Fruit fly (Drosophila melanogaster) whole organism, embryonic: ENCODE data around the gene UK114.

ENCODE experiments used
- ATbp ChIP-seq: fragments of 200-800 bp; sonication (Bioruptor generic); optimal IDR thresholded peaks from 2 replicates; lab custom pipeline; 2017; ENCODE audit warnings: missing biosample characterization, mild to moderate bottlenecking, missing genetic modification characterization, missing genetic modification reagents
- Awh ChIP-seq: fragments of 200-800 bp; sonication (Bioruptor generic); IDR thresholded peaks from 2 replicates; pipeline ENCODE4, ENCODE4 v1.3.6; 2022; ENCODE audit warnings: missing biosample characterization, missing genetic modification characterization
- CG10979 ChIP-seq: fragments of 200-800 bp; sonication (Bioruptor generic); optimal IDR thresholded peaks from 2 replicates; lab custom pipeline; 2018; ENCODE audit warnings: missing biosample characterization, mild to moderate bottlenecking, missing genetic modification characterization, moderate library complexity
- CG11093 ChIP-seq: fragments of 200-800 bp; sonication (Bioruptor generic); IDR thresholded peaks from 3 replicates; pipeline ENCODE4 v1.3.6; 2022; ENCODE audit warnings: missing biosample characterization, missing genetic modification characterization
- CG11398 ChIP-seq: fragments of 200-800 bp; sonication (Bioruptor generic); optimal IDR thresholded peaks from 2 replicates; lab custom pipeline; 2016; ENCODE audit warnings: missing biosample characterization, missing genetic modification characterization
- CG11504 ChIP-seq: fragments of 200-800 bp; sonication (Bioruptor generic); optimal IDR thresholded peaks from 3 replicates; lab custom pipeline; 2019; ENCODE audit warnings: missing biosample characterization, mild to moderate bottlenecking, missing genetic modification characterization, moderate library complexity
- CG11696 ChIP-seq: fragments of 200-800 bp; sonication (Bioruptor generic); IDR thresholded peaks from 2 replicates; pipeline ENCODE4 v1.3.6; 2022; ENCODE audit warnings: missing biosample characterization, missing genetic modification characterization
- CG11723 ChIP-seq: fragments of 200-800 bp; sonication (Bioruptor generic); optimal IDR thresholded peaks from 2 replicates; lab custom pipeline; 2017; ENCODE audit warnings: missing biosample characterization, mild to moderate bottlenecking, missing genetic modification characterization
- CG12104 ChIP-seq: fragments of 200-800 bp; sonication (Bioruptor generic); optimal IDR thresholded peaks from 3 replicates; lab custom pipeline; 2016; ENCODE audit warnings: missing biosample characterization, missing genetic modification characterization
- CG13894 ChIP-seq: fragments of 200-800 bp; sonication (Bioruptor generic); optimal IDR thresholded peaks from 3 replicates; lab custom pipeline; 2018; ENCODE audit warnings: missing biosample characterization, mild to moderate bottlenecking, missing genetic modification characterization, moderate library complexity
- CG17186 ChIP-seq: fragments of 200-800 bp; sonication (Bioruptor generic); optimal IDR thresholded peaks from 3 replicates; lab custom pipeline; 2017; ENCODE audit warnings: missing biosample characterization, missing genetic modification reagents, missing genetic modification characterization
- CG1792 ChIP-seq: fragments of 200-800 bp; sonication (Bioruptor generic); optimal IDR thresholded peaks from 2 replicates; lab custom pipeline; 2016; ENCODE audit warnings: missing biosample characterization, missing genetic modification characterization
- CG3065 ChIP-seq: fragments of 200-800 bp; sonication (Bioruptor generic); optimal IDR thresholded peaks from 2 replicates; lab custom pipeline; 2016; ENCODE audit warnings: missing biosample characterization, missing genetic modification characterization
- CG31441 ChIP-seq: fragments of 200-800 bp; sonication (Bioruptor generic); IDR thresholded peaks from 2 replicates; pipeline ENCODE4 v1.3.6; 2022; ENCODE audit warnings: missing biosample characterization, missing genetic modification characterization
- CG34376 ChIP-seq: fragments of 200-800 bp; sonication (Bioruptor generic); optimal IDR thresholded peaks from 2 replicates; lab custom pipeline; 2018; ENCODE audit warnings: missing biosample characterization, mild to moderate bottlenecking, missing genetic modification characterization
- CG3847 ChIP-seq: fragments of 200-800 bp; sonication (Bioruptor generic); IDR thresholded peaks from 2 replicates; pipeline ENCODE4 v1.3.6; 2022; ENCODE audit warnings: missing biosample characterization, missing genetic modification characterization
- CG4404 ChIP-seq: fragments of 200-800 bp; sonication (Bioruptor generic); IDR thresholded peaks from 2 replicates; pipeline ENCODE4 v1.3.6; 2022; ENCODE audit warnings: missing biosample characterization, missing genetic modification characterization
- CG6791 ChIP-seq: fragments of 200-800 bp; sonication (Bioruptor generic); IDR thresholded peaks from 3 replicates; pipeline ENCODE4 v1.3.6; 2022; ENCODE audit warnings: missing biosample characterization, missing genetic modification characterization; ENCODE audit not compliant: partially characterized antibody
- CG9932 ChIP-seq: fragments of 200-800 bp; sonication (Bioruptor generic); IDR thresholded peaks from 2 replicates; pipeline ENCODE4 v1.3.6; 2022; ENCODE audit warnings: missing biosample characterization, missing genetic modification characterization
- CHES-1-like ChIP-seq: fragments of 200-800 bp; sonication (Bioruptor generic); optimal IDR thresholded peaks from 2 replicates; lab custom pipeline; 2016; ENCODE audit warnings: missing biosample characterization, missing genetic modification characterization
- Dfd ChIP-seq, 2 experiments: fragments of >200 bp; optimal IDR thresholded peaks; 2 replicates each; lab custom pipeline; 2017; ENCODE audit warnings: missing biosample characterization in 2 of 2, missing genetic modification characterization in 2 of 2
- Dref ChIP-seq: fragments of 200-800 bp; sonication (Bioruptor generic); IDR thresholded peaks from 2 replicates; pipeline ENCODE4 v1.3.6; 2022; ENCODE audit warnings: missing biosample characterization, missing genetic modification characterization
- Drgx ChIP-seq: fragments of 200-800 bp; sonication (Bioruptor generic); IDR thresholded peaks from 2 replicates; pipeline ENCODE4 v1.3.6; 2022; ENCODE audit warnings: missing biosample characterization, missing genetic modification characterization
- HLH4C ChIP-seq: fragments of 200-800 bp; sonication (Bioruptor generic); IDR thresholded peaks from 3 replicates; pipeline ENCODE4 v1.3.6; 2022; ENCODE audit warnings: missing biosample characterization, missing genetic modification characterization; ENCODE audit not compliant: partially characterized antibody
- HLHmδ ChIP-seq: fragments of 200-800 bp; sonication (Bioruptor generic); optimal IDR thresholded peaks from 2 replicates; lab custom pipeline; 2018; ENCODE audit warnings: missing biosample characterization, mild to moderate bottlenecking, missing genetic modification characterization, moderate library complexity
- HmgZ ChIP-seq: fragments of 200-800 bp; sonication (Bioruptor generic); optimal IDR thresholded peaks from 2 replicates; lab custom pipeline; 2018; ENCODE audit warnings: missing biosample characterization, mild to moderate bottlenecking, missing genetic modification characterization
- Hmr ChIP-seq: fragments of 200-800 bp; sonication (Bioruptor generic); optimal IDR thresholded peaks from 3 replicates; lab custom pipeline; 2017; ENCODE audit warnings: mild to moderate bottlenecking, missing biosample characterization, missing genetic modification reagents, missing genetic modification characterization
- Hmx ChIP-seq: fragments of 200-800 bp; sonication (Bioruptor generic); optimal IDR thresholded peaks from 2 replicates; lab custom pipeline; 2016; ENCODE audit warnings: missing biosample characterization, missing genetic modification characterization
- Opbp ChIP-seq: fragments of 200-800 bp; sonication (Bioruptor generic); IDR thresholded peaks from 3 replicates; pipeline ENCODE4 v1.3.6; 2022; ENCODE audit warnings: missing biosample characterization, missing genetic modification characterization; ENCODE audit not compliant: partially characterized antibody
- PHDP ChIP-seq: fragments of 200-800 bp; sonication (Bioruptor generic); optimal IDR thresholded peaks from 3 replicates; lab custom pipeline; 2018; ENCODE audit warnings: missing biosample characterization, mild to moderate bottlenecking, missing genetic modification characterization, moderate library complexity
- Ptx1 ChIP-seq: fragments of 200-800 bp; sonication (Bioruptor generic); IDR thresholded peaks from 2 replicates; pipeline ENCODE4 v1.3.6; 2022; ENCODE audit warnings: missing biosample characterization, missing genetic modification characterization
- Xbp1 ChIP-seq: fragments of 200-800 bp; sonication (Bioruptor generic); optimal IDR thresholded peaks from 3 replicates; lab custom pipeline; 2016; ENCODE audit warnings: missing biosample characterization, mild to moderate bottlenecking, missing genetic modification characterization
- Xrp1 ChIP-seq: fragments of 200-800 bp; sonication (Bioruptor generic); IDR thresholded peaks from 2 replicates; pipeline ENCODE4 v1.3.6; 2022; ENCODE audit warnings: missing biosample characterization, missing genetic modification characterization
- ash1 ChIP-seq: fragments of 200-800 bp; sonication (Bioruptor generic); optimal IDR thresholded peaks from 2 replicates; lab custom pipeline; 2018; ENCODE audit warnings: missing biosample characterization, mild to moderate bottlenecking, missing genetic modification characterization
- cad ChIP-seq: fragments of >200 bp; optimal IDR thresholded peaks from 2 replicates; lab custom pipeline; 2017; ENCODE audit warnings: missing biosample characterization, missing genetic modification characterization
- danr ChIP-seq: fragments of 200-800 bp; sonication (Bioruptor generic); IDR thresholded peaks from 2 replicates; pipeline ENCODE4 v1.3.6; 2022; ENCODE audit warnings: missing biosample characterization, missing genetic modification characterization
- emc ChIP-seq: fragments of 200-800 bp; sonication (Bioruptor generic); optimal IDR thresholded peaks from 2 replicates; lab custom pipeline; 2016; ENCODE audit warnings: missing biosample characterization, missing genetic modification characterization
- gem ChIP-seq: fragments of 200-800 bp; sonication (Bioruptor generic); optimal IDR thresholded peaks from 2 replicates; lab custom pipeline; 2019; ENCODE audit warnings: missing biosample characterization, mild to moderate bottlenecking, missing genetic modification characterization, moderate library complexity
- insv ChIP-seq, 2 experiments: fragments of 200-800 bp; sonication (Bioruptor generic); optimal IDR thresholded peaks; 3 replicates each; lab custom pipeline; 2016 to 2018; ENCODE audit warnings: missing biosample characterization in 2 of 2, missing genetic modification characterization in 2 of 2
- mirr ChIP-seq: fragments of 200-800 bp; sonication (Bioruptor generic); optimal IDR thresholded peaks from 3 replicates; lab custom pipeline; 2018; ENCODE audit warnings: missing biosample characterization, mild to moderate bottlenecking, missing genetic modification characterization
- phol ChIP-seq: fragments of 200-800 bp; sonication (Bioruptor generic); optimal IDR thresholded peaks from 3 replicates; lab custom pipeline; 2018; ENCODE audit warnings: missing biosample characterization, mild to moderate bottlenecking, missing genetic modification characterization, moderate library complexity
- pum ChIP-seq: fragments of 200-800 bp; sonication (Bioruptor generic); optimal IDR thresholded peaks from 2 replicates; lab custom pipeline; 2016; ENCODE audit warnings: missing biosample characterization, missing genetic modification characterization
- pzg ChIP-seq: fragments of 200-800 bp; sonication (Bioruptor generic); optimal IDR thresholded peaks from 3 replicates; lab custom pipeline; 2018; ENCODE audit warnings: missing biosample characterization, mild to moderate bottlenecking, missing genetic modification characterization, moderate library complexity
- row ChIP-seq: fragments of 200-800 bp; sonication (Bioruptor generic); IDR thresholded peaks from 3 replicates; pipeline ENCODE4 v1.3.6; 2022; ENCODE audit warnings: missing biosample characterization, missing genetic modification characterization
- run ChIP-seq: fragments of 200-800 bp; sonication (Bioruptor generic); optimal IDR thresholded peaks from 3 replicates; lab custom pipeline; 2018; ENCODE audit warnings: missing biosample characterization, mild to moderate bottlenecking, missing genetic modification characterization
- sens ChIP-seq: fragments of 200-800 bp; sonication (Bioruptor generic); peaks from one replicate; lab custom pipeline; 2016; ENCODE audit warnings: missing biosample characterization, missing genetic modification characterization
- shn ChIP-seq: fragments of 200-800 bp; sonication (Bioruptor generic); optimal IDR thresholded peaks from 3 replicates; lab custom pipeline; 2016; ENCODE audit warnings: missing biosample characterization, missing genetic modification characterization
- sima ChIP-seq: fragments of 200-800 bp; sonication (Bioruptor generic); optimal IDR thresholded peaks from 2 replicates; lab custom pipeline; 2016; ENCODE audit warnings: missing biosample characterization, missing genetic modification characterization
- sisA ChIP-seq: fragments of 200-800 bp; sonication (Bioruptor generic); IDR thresholded peaks from 2 replicates; pipeline ENCODE4 v1.3.6; 2022; ENCODE audit warnings: missing biosample characterization, missing genetic modification characterization
- sr ChIP-seq: fragments of 200-800 bp; sonication (Bioruptor generic); IDR thresholded peaks from 3 replicates; pipeline ENCODE4 v1.3.6; 2022; ENCODE audit warnings: missing biosample characterization, missing genetic modification characterization
- usp ChIP-seq: fragments of >200 bp; optimal IDR thresholded peaks from 2 replicates; lab custom pipeline; 2017; ENCODE audit warnings: missing biosample characterization, missing genetic modification characterization
- wdn ChIP-seq: fragments of 200-800 bp; sonication (Bioruptor generic); IDR thresholded peaks from 2 replicates; pipeline ENCODE4 v1.3.6; 2022; ENCODE audit warnings: missing biosample characterization, missing genetic modification characterization

UK114 gene

dm6 chr2L:15274292-15274691 is 599 bp downstream of the UK114 start (continued):
- TF ChIP-seq pum (GFP tag; lab: Kevin White, UChicago) (no peak), CG10979 (no peak), PHDP (tag; lab: Kevin White, UChicago) (peak; percentile 11), ash1 (no peak), CG3847 (GFP tag; lab: Robert Waterston, UW) (no peak), Opbp (GFP tag; lab: Robert Waterston, UW) (no peak), CHES-1-like (no peak), CG1792 (GFP tag; lab: Kevin White, UChicago) (no peak), Awh (GFP tag; lab: Robert Waterston, UW) (no peak), HLH4C (no peak), cad (GFP tag; lab: Kevin White, UChicago) (peak; percentile 20), Dfd (GFP tag; optimal IDR thresholded peaks at IDR 0.05; lab: Kevin White, UChicago) (no peak), mirr (peak; percentile 5), wdn (GFP tag; lab: Robert Waterston, UW) (no peak), usp (GFP tag; lab: Kevin White, UChicago) (no peak), Hmr (GFP tag; lab: Kevin White, UChicago) (peak; percentile 17), CG13894 (tag; lab: Kevin White, UChicago) (no peak), sr (GFP tag; lab: Robert Waterston, UW) (no peak), HmgZ (tag; lab: Kevin White, UChicago) (peak; percentile 13), HLHmδ (GFP tag; lab: Kevin White, UChicago) (no peak), Hmx (GFP tag; lab: Kevin White, UChicago) (no peak), ATbp (GFP tag; lab: Kevin White, UChicago) (no peak), CG12104 (GFP tag; lab: Kevin White, UChicago) (no peak), insv (GFP tag; optimal IDR thresholded peaks at IDR 0.05; lab: Kevin White, UChicago) (no peak), emc (no peak), danr (GFP tag; lab: Robert Waterston, UW) (no peak), CG11398 (GFP tag; lab: Kevin White, UChicago) (no peak), run (tag; lab: Kevin White, UChicago) (no peak), CG3065 (GFP tag; lab: Kevin White, UChicago) (no peak), Dref (GFP tag; lab: Robert Waterston, UW) (no peak), CG11696 (GFP tag; lab: Robert Waterston, UW) (no peak), Xbp1 (no peak), CG17186 (GFP tag; lab: Kevin White, UChicago) (no peak), CG11093 (GFP tag; lab: Robert Waterston, UW) (no peak), pzg (GFP tag; lab: Kevin White, UChicago) (no peak), CG34376 (GFP tag; lab: Kevin White, UChicago) (peak; percentile 46)

- no peak for TF ChIP-seq shn (GFP tag; lab: Kevin White, UChicago)
- TF ChIP-seq Xrp1 (GFP tag; lab: Robert Waterston, UW) = peak; percentile 42; the same call in 1 of the 2 replicates
- TF ChIP-seq phol = peak; percentile 22
- TF ChIP-seq wdn (GFP tag; lab: Robert Waterston, UW) = no peak
- TF ChIP-seq CG11504 (tag; lab: Kevin White, UChicago) = peak; percentile 95
- TF ChIP-seq Ptx1 (GFP tag; lab: Robert Waterston, UW) = peak; percentile 21; the same call in 1 of the 2 replicates
- TF ChIP-seq sens (GFP tag; lab: Kevin White, UChicago) = peak; percentile 77
- TF ChIP-seq row (GFP tag; lab: Robert Waterston, UW) = peak; percentile 29; the same call in 1 of the 3 replicates
- 0 out of 2 replicates have a peak, but pooled peaks have one; percentile 31 for TF ChIP-seq Drgx (GFP tag; lab: Robert Waterston, UW)
- 0 out of 2 replicates have a peak, but pooled peaks have one; percentile 19 for TF ChIP-seq CG4404
- no peak for TF ChIP-seq sima
- no peak for TF ChIP-seq CG31441 (GFP tag; lab: Robert Waterston, UW)
- no peak for TF ChIP-seq CG6791 (GFP tag; lab: Robert Waterston, UW)
- peak; percentile 25 for TF ChIP-seq gem
- peak; percentile 14; the same call in 1 of the 2 replicates for TF ChIP-seq sisA
- TF ChIP-seq CG11723 (GFP tag; lab: Kevin White, UChicago) = no peak
- 0 out of 2 replicates have a peak, but pooled peaks have one; percentile 16 for TF ChIP-seq CG9932 (GFP tag; lab: Robert Waterston, UW)
Measured at dm6 chr2L:15273521-15274123, 1.3 kb downstream of the UK114 start.
